Fruit fly (Drosophila melanogaster): ENCODE measurements around the gene Idh.

Idh gene

DNA sequence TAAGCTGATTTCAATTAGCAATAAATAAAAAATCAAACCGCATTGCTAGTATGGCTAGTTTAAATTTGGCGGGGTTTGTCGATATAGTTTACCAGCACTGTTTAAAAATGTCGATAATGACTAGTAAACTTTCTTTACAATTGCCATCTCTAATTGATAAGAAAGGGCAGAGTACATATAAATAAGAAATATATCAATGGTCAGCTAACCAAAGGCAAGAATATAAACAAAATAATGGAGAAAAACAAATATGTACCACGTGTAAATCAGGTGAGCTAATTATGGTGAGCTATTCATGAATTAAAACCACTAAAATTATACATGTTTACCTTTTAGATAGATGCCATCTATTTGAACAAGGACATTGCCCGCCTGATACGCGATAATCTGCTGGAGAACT, 21.8 kb downstream of the Idh start, which contains the start of gene Pex2 (continued):
- peak; percentile 50 for TF ChIP-seq BEAF-32 (GFP tag; optimal IDR thresholded peaks at IDR 0.05)
- TF ChIP-seq E2f2 (GFP tag; IDR thresholded peaks at IDR 0.05), result peak; percentile 98
- TF ChIP-seq mirr (GFP tag; optimal IDR thresholded peaks at IDR 0.05), result no peak
- TF ChIP-seq CG34224 (GFP tag; IDR thresholded peaks at IDR 0.05; ENCODE audit: partially characterized antibody), result peak; percentile 34; the same call in 1 of the 3 replicates
- peak; percentile 9 for TF ChIP-seq CG4617 (GFP tag; optimal IDR thresholded peaks at IDR 0.05; ENCODE audit: borderline replicate concordance)
- peak; percentile 24 for TF ChIP-seq PHDP (tag; optimal IDR thresholded peaks at IDR 0.05)
- TF ChIP-seq sna (GFP tag; IDR thresholded peaks at IDR 0.05; ENCODE audit: partially characterized antibody), result peak; percentile 34; the same call in 1 of the 2 replicates
- TF ChIP-seq MESR4 (GFP tag; optimal IDR thresholded peaks at IDR 0.05), result peak; percentile 28
- peak; percentile 56 for TF ChIP-seq Scr (GFP tag; IDR thresholded peaks at IDR 0.05; ENCODE audit: partially characterized antibody)
- peak; percentile 71 for TF ChIP-seq B-H2 (GFP tag; optimal IDR thresholded peaks at IDR 0.05)
- peak; percentile 76 for TF ChIP-seq HmgZ (tag; optimal IDR thresholded peaks at IDR 0.05)
- TF ChIP-seq MBD-R2 (GFP tag; IDR thresholded peaks at IDR 0.05), result peak; percentile 39; the same call in 1 of the 2 replicates
- no peak for TF ChIP-seq CG6254 (GFP tag; optimal IDR thresholded peaks at IDR 0.05)
- peak; percentile 8 for TF ChIP-seq gfzf (GFP tag; optimal IDR thresholded peaks at IDR 0.05)
- peak; percentile 66 for TF ChIP-seq Dref (GFP tag; IDR thresholded peaks at IDR 0.05)
- TF ChIP-seq GATAe (GFP tag; conservative IDR thresholded peaks at IDR 0.05), result peak; percentile 63
- peak; percentile 41 for TF ChIP-seq lbe (GFP tag; optimal IDR thresholded peaks at IDR 0.05)
- peak; percentile 36 for TF ChIP-seq trem (tag; optimal IDR thresholded peaks at IDR 0.05)
- TF ChIP-seq CG10321 (GFP tag; IDR thresholded peaks at IDR 0.05), result no peak
- TF ChIP-seq gcm (GFP tag; optimal IDR thresholded peaks at IDR 0.05), result peak; percentile 15
- peak; percentile 27 for TF ChIP-seq crc (GFP tag; optimal IDR thresholded peaks at IDR 0.05)
- peak; percentile 1 for TF ChIP-seq gem (tag; optimal IDR thresholded peaks at IDR 0.05)
- no peak for TF ChIP-seq NK7.1 (GFP tag; optimal IDR thresholded peaks at IDR 0.05)
- TF ChIP-seq Med (GFP tag), result peak; percentile 84
- peak; percentile 52 for TF ChIP-seq CG12659 (GFP tag; optimal IDR thresholded peaks at IDR 0.05)
- TF ChIP-seq Dp (GFP tag; optimal IDR thresholded peaks at IDR 0.05), result peak; percentile 98
- peak; percentile 23; the same call in 1 of the 2 replicates for TF ChIP-seq Rfx (GFP tag; IDR thresholded peaks at IDR 0.05)
- no peak for TF ChIP-seq CG7786 (GFP tag; optimal IDR thresholded peaks at IDR 0.05)
- TF ChIP-seq sd (tag; optimal IDR thresholded peaks at IDR 0.05), result peak; percentile 16
- TF ChIP-seq gro (GFP tag; optimal IDR thresholded peaks at IDR 0.05), result peak; percentile 55
- peak; percentile 48 for TF ChIP-seq CG12155 (GFP tag; optimal IDR thresholded peaks at IDR 0.05)
- no peak for TF ChIP-seq jumu (GFP tag; optimal IDR thresholded peaks at IDR 0.05)
- peak; percentile 48; the same call in 1 of the 4 replicates for TF ChIP-seq Dll (GFP tag; IDR thresholded peaks at IDR 0.05; ENCODE audit: partially characterized antibody)
- TF ChIP-seq phol (tag; optimal IDR thresholded peaks at IDR 0.05), result peak; percentile 91
- peak; percentile 69 for TF ChIP-seq CG13287 (GFP tag; IDR thresholded peaks at IDR 0.05; ENCODE audit: partially characterized antibody)
- no peak for TF ChIP-seq Oli (tag; optimal IDR thresholded peaks at IDR 0.05)
- peak; percentile 73 for TF ChIP-seq CG2116 (GFP tag; optimal IDR thresholded peaks at IDR 0.05)
- no peak for TF ChIP-seq Gsc (GFP tag; IDR thresholded peaks at IDR 0.05)
- TF ChIP-seq Vsx1 (GFP tag; optimal IDR thresholded peaks at IDR 0.05), result peak; percentile 2
- TF ChIP-seq HLH4C (GFP tag; IDR thresholded peaks at IDR 0.05; ENCODE audit: partially characterized antibody), result peak; percentile 37; the same call in 1 of the 3 replicates
- TF ChIP-seq Bgb (GFP tag; IDR thresholded peaks at IDR 0.05; ENCODE audit: partially characterized antibody), result peak; percentile 28; the same call in 1 of the 2 replicates
- TF ChIP-seq CG9932 (GFP tag; IDR thresholded peaks at IDR 0.05), result peak; percentile 22; the same call in 1 of the 2 replicates
- TF ChIP-seq Hr78 (GFP tag; optimal IDR thresholded peaks at IDR 0.05), result peak in 1 of 2 experiments; percentile 60
- peak; percentile 1 for TF ChIP-seq tap (tag; optimal IDR thresholded peaks at IDR 0.05)
- TF ChIP-seq CG16815 (GFP tag; optimal IDR thresholded peaks at IDR 0.05), result no peak
- TF ChIP-seq CG6791 (GFP tag; IDR thresholded peaks at IDR 0.05; ENCODE audit: partially characterized antibody), result 0 out of 3 replicates have a peak, but pooled peaks have one; percentile 56
- TF ChIP-seq sug (tag; optimal IDR thresholded peaks at IDR 0.05), result peak; percentile 28
- TF ChIP-seq CG17361 (GFP tag; IDR thresholded peaks at IDR 0.05), result no peak

Measured in whole organism, embryonic.